Worm (Caenorhabditis elegans) whole organism, L4/young adult: Measurements from ENCODE around the gene C14C11.7.

Experiments used
- W03F9.2 ChIP-seq: fragments of 150-350 bp; optimal IDR thresholded peaks from 2 replicates; lab custom pipeline; 2014; ENCODE audit warnings: missing biosample characterization, missing genetic modification characterization
- dao-5 ChIP-seq: sonication (generic microtip); optimal IDR thresholded peaks from 2 replicates; lab custom pipeline; 2016; ENCODE audit warnings: missing genotype, missing genetic modification characterization, moderate library complexity, missing compliant biosample characterization
- him-1 ChIP-seq: sonication (generic microtip); optimal IDR thresholded peaks from 2 replicates; lab custom pipeline; 2016; ENCODE audit warnings: missing genotype, missing genetic modification reagents, missing genetic modification characterization, missing compliant biosample characterization

DNA sequence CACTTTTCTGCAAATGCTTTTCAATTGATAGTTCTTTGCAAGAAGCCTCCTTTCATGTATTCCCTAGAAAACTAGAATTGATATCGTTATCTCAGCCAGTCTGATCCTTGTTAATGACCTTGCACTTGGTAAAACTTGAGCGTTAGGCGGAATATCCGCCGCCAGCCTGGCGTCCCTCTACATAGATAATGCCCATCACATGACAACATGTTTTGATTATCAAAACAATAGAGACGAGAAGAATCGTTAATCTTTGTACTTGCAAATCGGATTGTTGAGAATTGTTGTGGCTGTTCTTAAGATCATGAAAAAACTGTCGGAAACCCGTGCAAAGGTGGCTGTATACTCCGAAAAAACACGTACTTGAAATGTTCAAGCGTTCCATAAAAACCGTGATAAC lies 27.7 kb upstream of the C14C11.7 start:
- TF ChIP-seq him-1 (tag; lab: Kevin White, UChicago) (no peak), W03F9.2 (tag; lab: Kevin White, UChicago) (no peak), dao-5 (tag; lab: Kevin White, UChicago) (no peak)
